Fruit fly (Drosophila melanogaster) whole organism, embryonic: ENCODE data around the gene CG14000.

Source experiments
- Asciz ChIP-seq: fragments of 200-800 bp; sonication (Bioruptor generic); optimal IDR thresholded peaks from 2 replicates; lab custom pipeline; 2017; ENCODE audit warnings: missing biosample characterization, mild to moderate bottlenecking, missing genetic modification characterization, missing genetic modification reagents
- B-H2 ChIP-seq: fragments of 200-800 bp; sonication (Bioruptor generic); optimal IDR thresholded peaks from 2 replicates; lab custom pipeline; 2018; ENCODE audit warnings: missing biosample characterization, mild to moderate bottlenecking, missing genetic modification characterization
- BtbVII ChIP-seq: fragments of 200-800 bp; sonication (Bioruptor generic); optimal IDR thresholded peaks from 3 replicates; lab custom pipeline; 2017; ENCODE audit warnings: missing biosample characterization, mild to moderate bottlenecking, missing genetic modification characterization
- CG10209 ChIP-seq: fragments of 200-800 bp; sonication (Bioruptor generic); optimal IDR thresholded peaks from 3 replicates; lab custom pipeline; 2017; ENCODE audit warnings: missing biosample characterization, mild to moderate bottlenecking, missing genetic modification characterization, missing genetic modification reagents
- CG10366 ChIP-seq: fragments of 200-800 bp; sonication (Bioruptor generic); IDR thresholded peaks from 2 replicates; pipeline ENCODE4 v1.3.6; 2022; ENCODE audit warnings: missing biosample characterization, missing genetic modification characterization
- CG11085 ChIP-seq: fragments of 200-800 bp; sonication (Bioruptor generic); IDR thresholded peaks from 2 replicates; pipeline ENCODE4 v1.3.6; 2022; ENCODE audit warnings: missing biosample characterization, missing genetic modification characterization
- CG11695 ChIP-seq: fragments of 200-800 bp; sonication (Bioruptor generic); IDR thresholded peaks from 3 replicates; pipeline ENCODE4 v1.3.6; 2022; ENCODE audit warnings: missing biosample characterization, missing genetic modification characterization
- CG14441 ChIP-seq: fragments of 200-800 bp; sonication (Bioruptor generic); IDR thresholded peaks from 2 replicates; pipeline ENCODE4 v1.3.6; 2022; ENCODE audit warnings: missing biosample characterization, missing genetic modification characterization
- CG14667 ChIP-seq: fragments of 200-800 bp; sonication (Bioruptor generic); IDR thresholded peaks from 2 replicates; pipeline ENCODE4 v1.3.6; 2022; ENCODE audit warnings: missing biosample characterization, missing genetic modification characterization
- CG17612 ChIP-seq: fragments of 200-800 bp; sonication (Bioruptor generic); IDR thresholded peaks from 2 replicates; pipeline ENCODE4 v1.3.6; 2022; ENCODE audit warnings: missing biosample characterization, missing genetic modification characterization
- CG18011 ChIP-seq: fragments of 200-800 bp; sonication (Bioruptor generic); optimal IDR thresholded peaks from 2 replicates; lab custom pipeline; 2017; ENCODE audit warnings: missing biosample characterization, missing genetic modification characterization, mild to moderate bottlenecking, moderate library complexity, missing genotype
- CG18476 ChIP-seq: fragments of 200-800 bp; sonication (Bioruptor generic); optimal IDR thresholded peaks from 2 replicates; lab custom pipeline; 2016; ENCODE audit warnings: missing biosample characterization, mild to moderate bottlenecking, missing genetic modification characterization
- CG31224 ChIP-seq: fragments of 200-800 bp; sonication (Bioruptor generic); IDR thresholded peaks from 2 replicates; pipeline ENCODE4 v1.3.6; 2022; ENCODE audit warnings: missing biosample characterization, missing genetic modification characterization
- CG3281 ChIP-seq: fragments of 200-800 bp; sonication (Bioruptor generic); optimal IDR thresholded peaks from 3 replicates; lab custom pipeline; 2017; ENCODE audit warnings: missing biosample characterization, mild to moderate bottlenecking, missing genetic modification characterization
- CG34422 ChIP-seq: fragments of 200-800 bp; sonication (Bioruptor generic); IDR thresholded peaks from 3 replicates; pipeline ENCODE4 v1.3.6; 2022; ENCODE audit warnings: missing biosample characterization, missing genetic modification characterization
- CG4404 ChIP-seq: fragments of 200-800 bp; sonication (Bioruptor generic); IDR thresholded peaks from 2 replicates; pipeline ENCODE4 v1.3.6; 2022; ENCODE audit warnings: missing biosample characterization, missing genetic modification characterization
- D19B ChIP-seq: fragments of 200-800 bp; sonication (Bioruptor generic); optimal IDR thresholded peaks from 2 replicates; lab custom pipeline; 2017; ENCODE audit warnings: missing biosample characterization, mild to moderate bottlenecking, missing genetic modification characterization
- E2f1 ChIP-seq: fragments of 200-800 bp; sonication (Bioruptor generic); IDR thresholded peaks from 2 replicates; pipeline ENCODE4 v1.3.6; 2022; ENCODE audit warnings: missing biosample characterization, missing genetic modification characterization
- ERR ChIP-seq: fragments of 200-800 bp; sonication (Bioruptor generic); optimal IDR thresholded peaks from 2 replicates; lab custom pipeline; 2016; ENCODE audit warnings: missing biosample characterization, missing genetic modification characterization
- Gug ChIP-seq: fragments of 200-800 bp; sonication (Bioruptor generic); IDR thresholded peaks from 4 replicates; pipeline ENCODE4 v1.3.6; 2022; ENCODE audit warnings: missing biosample characterization, missing genetic modification characterization
- HLHmδ ChIP-seq: fragments of 200-800 bp; sonication (Bioruptor generic); optimal IDR thresholded peaks from 2 replicates; lab custom pipeline; 2018; ENCODE audit warnings: missing biosample characterization, mild to moderate bottlenecking, missing genetic modification characterization, moderate library complexity
- HmgZ ChIP-seq: fragments of 200-800 bp; sonication (Bioruptor generic); optimal IDR thresholded peaks from 2 replicates; lab custom pipeline; 2018; ENCODE audit warnings: missing biosample characterization, mild to moderate bottlenecking, missing genetic modification characterization
- Jarid2 ChIP-seq: fragments of 200-800 bp; sonication (Bioruptor generic); optimal IDR thresholded peaks from 3 replicates; lab custom pipeline; 2017; ENCODE audit warnings: mild to moderate bottlenecking, missing biosample characterization, missing genetic modification reagents, missing genetic modification characterization
- Mad ChIP-seq: fragments of 200-800 bp; sonication (Bioruptor generic); optimal IDR thresholded peaks from 2 replicates; lab custom pipeline; 2016; ENCODE audit warnings: missing biosample characterization, missing genetic modification characterization
- NC2β ChIP-seq: fragments of 200-800 bp; sonication (Bioruptor generic); optimal IDR thresholded peaks from 2 replicates; lab custom pipeline; 2016; ENCODE audit warnings: missing biosample characterization, missing genetic modification characterization
- Side ChIP-seq: fragments of 200-800 bp; sonication (Bioruptor generic); optimal IDR thresholded peaks from 2 replicates; lab custom pipeline; 2016; ENCODE audit warnings: missing biosample characterization, missing genetic modification characterization
- Tbp ChIP-seq: fragments of >200 bp; optimal IDR thresholded peaks from 2 replicates; lab custom pipeline; 2018; ENCODE audit warnings: missing biosample characterization, missing genetic modification characterization
- ab ChIP-seq: fragments of 200-800 bp; sonication (Bioruptor generic); optimal IDR thresholded peaks from 2 replicates; lab custom pipeline; 2016; ENCODE audit warnings: missing biosample characterization, missing genetic modification characterization
- aop ChIP-seq: fragments of 200-800 bp; sonication (Bioruptor generic); IDR thresholded peaks from 2 replicates; pipeline ENCODE4 v1.3.6; 2022; ENCODE audit warnings: missing biosample characterization, missing genetic modification characterization
- br ChIP-seq: fragments of >200 bp; optimal IDR thresholded peaks from 2 replicates; lab custom pipeline; 2017
- btn ChIP-seq: fragments of 200-800 bp; sonication (Bioruptor generic); optimal IDR thresholded peaks from 2 replicates; lab custom pipeline; 2016; ENCODE audit warnings: missing biosample characterization, missing genetic modification characterization
- crol ChIP-seq: fragments of 200-800 bp; sonication (Bioruptor generic); IDR thresholded peaks from 2 replicates; pipeline ENCODE4 v1.3.6; 2022; ENCODE audit warnings: missing biosample characterization, missing genetic modification characterization
- dimm ChIP-seq: fragments of 200-800 bp; sonication (Bioruptor generic); IDR thresholded peaks from 2 replicates; pipeline ENCODE4 v1.3.6; 2022; ENCODE audit warnings: missing biosample characterization, missing genetic modification characterization
- dpn ChIP-seq, 2 experiments: fragments of 200-800 bp; sonication (Bioruptor generic); optimal IDR thresholded peaks; 3 replicates each; lab custom pipeline; 2016; ENCODE audit warnings: missing biosample characterization in 2 of 2, missing genetic modification characterization in 2 of 2
- ewg ChIP-seq: fragments of 200-800 bp; sonication (Bioruptor generic); optimal IDR thresholded peaks from 3 replicates; lab custom pipeline; 2017; ENCODE audit warnings: mild to moderate bottlenecking, missing biosample characterization, missing genetic modification reagents, missing genetic modification characterization
- fru ChIP-seq: fragments of >200 bp; optimal IDR thresholded peaks from 2 replicates; lab custom pipeline; 2017
- ftz-f1 ChIP-seq: fragments of 200-800 bp; sonication (Bioruptor generic); optimal IDR thresholded peaks from 2 replicates; lab custom pipeline; 2016; ENCODE audit warnings: missing biosample characterization, missing genetic modification characterization
- fu2 ChIP-seq: fragments of 200-800 bp; sonication (Bioruptor generic); optimal IDR thresholded peaks from 2 replicates; lab custom pipeline; 2016; ENCODE audit warnings: missing biosample characterization, missing genetic modification characterization
- gsb ChIP-seq: fragments of 200-800 bp; sonication (Bioruptor generic); IDR thresholded peaks from 2 replicates; pipeline ENCODE4 v1.3.6; 2022; ENCODE audit warnings: missing biosample characterization, missing genetic modification characterization
- ham ChIP-seq: fragments of 200-800 bp; sonication (Bioruptor generic); IDR thresholded peaks from 2 replicates; pipeline ENCODE4 v1.3.6; 2022; ENCODE audit warnings: missing biosample characterization, missing genetic modification characterization
- hbn ChIP-seq: fragments of 200-800 bp; sonication (Bioruptor generic); IDR thresholded peaks from 2 replicates; pipeline ENCODE4 v1.3.6; 2022; ENCODE audit warnings: missing biosample characterization, missing genetic modification characterization; ENCODE audit not compliant: partially characterized antibody
- jigr1 ChIP-seq: fragments of 200-800 bp; sonication (Bioruptor generic); IDR thresholded peaks from 3 replicates; pipeline ENCODE4 v1.3.6; 2022; ENCODE audit warnings: missing biosample characterization, missing genetic modification characterization
- ken ChIP-seq: fragments of 200-800 bp; sonication (Bioruptor generic); IDR thresholded peaks from 3 replicates; pipeline ENCODE4 v1.3.6; 2022; ENCODE audit warnings: missing biosample characterization, missing genetic modification characterization
- knrl ChIP-seq: fragments of 200-800 bp; sonication (Bioruptor generic); IDR thresholded peaks from 3 replicates; pipeline ENCODE4 v1.3.6; 2022; ENCODE audit warnings: missing biosample characterization, missing genetic modification characterization; ENCODE audit not compliant: partially characterized antibody
- mam ChIP-seq: fragments of 200-800 bp; sonication (Bioruptor generic); optimal IDR thresholded peaks from 3 replicates; lab custom pipeline; 2016; ENCODE audit warnings: missing biosample characterization, missing genetic modification characterization
- mld ChIP-seq: fragments of 200-800 bp; sonication (Bioruptor generic); IDR thresholded peaks from 3 replicates; pipeline ENCODE4 v1.3.6; 2022; ENCODE audit warnings: missing biosample characterization, missing genetic modification characterization; ENCODE audit not compliant: partially characterized antibody
- pros ChIP-seq: fragments of 200-800 bp; sonication (Bioruptor generic); optimal IDR thresholded peaks from 3 replicates; lab custom pipeline; 2019; ENCODE audit warnings: missing biosample characterization, mild to moderate bottlenecking, missing genetic modification characterization, moderate library complexity
- sens ChIP-seq: fragments of 200-800 bp; sonication (Bioruptor generic); peaks from one replicate; lab custom pipeline; 2016; ENCODE audit warnings: missing biosample characterization, missing genetic modification characterization
- stwl ChIP-seq: fragments of 200-800 bp; sonication (Bioruptor generic); optimal IDR thresholded peaks from 3 replicates; lab custom pipeline; 2018; ENCODE audit warnings: missing biosample characterization, mild to moderate bottlenecking, missing genetic modification characterization, moderate library complexity
- sug ChIP-seq: fragments of 200-800 bp; optimal IDR thresholded peaks from 2 replicates; lab custom pipeline; 2019; ENCODE audit warnings: missing biosample characterization, mild to moderate bottlenecking, missing genetic modification characterization, moderate library complexity

CG14000 gene

DNA sequence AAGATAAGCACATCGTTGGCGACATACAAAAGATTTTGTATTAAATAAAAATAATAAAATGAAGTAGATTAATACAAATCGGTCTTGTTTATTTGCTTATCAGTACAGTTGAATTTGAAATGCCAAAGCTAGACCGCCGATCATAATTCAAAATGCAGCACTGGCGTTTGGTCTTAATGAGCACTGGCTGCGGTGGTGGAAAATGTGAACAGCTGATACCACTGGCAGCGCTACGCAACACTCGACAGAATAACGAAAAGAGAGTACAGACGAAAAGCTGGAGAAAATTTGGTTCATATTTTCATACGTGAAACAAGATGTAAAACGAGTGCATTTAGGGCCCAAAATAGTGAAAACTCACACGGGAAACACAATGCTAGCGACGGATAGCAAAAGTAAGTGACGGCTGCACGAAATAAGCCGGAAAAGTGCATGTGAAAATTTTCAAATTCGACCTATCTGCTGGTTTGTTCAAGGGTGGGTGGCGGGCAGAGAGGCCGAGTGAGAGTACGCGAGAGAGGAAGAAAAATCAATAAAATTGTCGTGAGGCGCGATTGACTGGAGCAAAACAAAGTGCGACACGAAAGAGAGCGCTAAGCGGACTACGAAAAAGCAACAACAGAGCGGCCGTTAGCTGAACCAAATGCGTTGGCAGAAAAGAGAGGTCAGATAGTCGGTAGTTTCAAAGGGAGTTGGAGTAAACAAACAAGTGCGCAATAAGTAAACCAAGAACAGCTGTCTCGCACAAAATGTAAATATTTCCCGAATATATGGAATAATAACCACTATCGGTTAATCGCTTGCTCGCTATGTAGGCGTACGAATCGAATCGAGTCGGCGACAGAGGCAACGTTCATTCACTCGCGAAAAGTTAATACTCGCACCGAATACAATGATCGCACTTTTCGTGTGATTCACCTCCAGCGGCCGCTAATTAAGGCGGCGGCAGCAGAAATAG, 2.9 kb downstream of the CG14000 start, which contains the start of gene bchs (continued):
- TF ChIP-seq Asciz (peak; percentile 99), CG4404 (GFP tag; lab: Robert Waterston, UW) (no peak), BtbVII (GFP tag; lab: Kevin White, UChicago) (peak; percentile 96), HmgZ (tag; lab: Kevin White, UChicago) (peak; percentile 96), Side (peak; percentile 87), Jarid2 (GFP tag; lab: Kevin White, UChicago) (peak; percentile 79), mld (GFP tag; lab: Robert Waterston, UW) (no peak), jigr1 (no peak), CG14441 (GFP tag; lab: Robert Waterston, UW) (peak; percentile 60; the same call in 1 of the 2 replicates), hbn (GFP tag; lab: Robert Waterston, UW) (no peak), pros (peak; percentile 13), CG31224 (peak; percentile 54), mam (GFP tag; lab: Kevin White, UChicago) (peak; percentile 64), HLHmδ (peak; percentile 96), sens (GFP tag; lab: Kevin White, UChicago) (peak; percentile 94), CG18476 (GFP tag; lab: Kevin White, UChicago) (peak; percentile 71), Tbp (GFP tag; lab: Kevin White, UChicago) (no peak), CG11695 (peak; percentile 85), ftz-f1 (GFP tag; lab: Kevin White, UChicago) (no peak), br (lab: Kevin White, UChicago) (no peak), aop (GFP tag; lab: Robert Waterston, UW) (no peak), CG10366 (GFP tag; lab: Robert Waterston, UW) (peak; percentile 56), CG18011 (no peak), dpn (GFP tag; optimal IDR thresholded peaks at IDR 0.05; lab: Kevin White, UChicago) (peak; percentile 74 to 83), knrl (GFP tag; lab: Robert Waterston, UW) (0 out of 3 replicates have a peak, but pooled peaks have one; percentile 9), Mad (GFP tag; lab: Kevin White, UChicago) (peak; percentile 72), dimm (GFP tag; lab: Robert Waterston, UW) (peak; percentile 33; the same call in 1 of the 2 replicates), btn (GFP tag; lab: Kevin White, UChicago) (peak; percentile 85), fru (lab: Kevin White, UChicago) (no peak), CG11085 (GFP tag; lab: Robert Waterston, UW) (peak; percentile 40; the same call in 1 of the 2 replicates), CG10209 (peak; percentile 95), D19B (GFP tag; lab: Kevin White, UChicago) (peak; percentile 58), ken (GFP tag; lab: Robert Waterston, UW) (peak; percentile 75; the same call in 2 of the 3 replicates), gsb (peak; percentile 59; the same call in 1 of the 2 replicates), fu2 (GFP tag; lab: Kevin White, UChicago) (peak; percentile 18), Gug (no peak; the same call in 3 of the 4 replicates), CG34422 (peak; percentile 83; the same call in 2 of the 3 replicates), CG3281 (GFP tag; lab: Kevin White, UChicago) (peak; percentile 92), CG14667 (no peak), ab (GFP tag; lab: Kevin White, UChicago) (no peak), ERR (GFP tag; lab: Kevin White, UChicago) (peak; percentile 75), stwl (tag; lab: Kevin White, UChicago) (peak; percentile 63), E2f1 (GFP tag; lab: Robert Waterston, UW) (peak; percentile 38; the same call in 1 of the 2 replicates), CG17612 (GFP tag; lab: Robert Waterston, UW) (peak; percentile 39; the same call in 1 of the 2 replicates), B-H2 (GFP tag; lab: Kevin White, UChicago) (peak; percentile 85), crol (peak; percentile 87), NC2β (GFP tag; lab: Kevin White, UChicago) (peak; percentile 83), ham (GFP tag; lab: Robert Waterston, UW) (no peak), ewg (GFP tag; lab: Kevin White, UChicago) (peak; percentile 85), sug (tag; lab: Kevin White, UChicago) (no peak)
